Worm (Caenorhabditis elegans) whole organism, mixed stage, embryonic: Measurements from ENCODE around the gene cut-5.

Experiments
- M03D4.4 ChIP-seq: sonication (generic microtip); optimal IDR thresholded peaks from 2 replicates; lab custom pipeline; 2017; ENCODE audit warnings: mild to moderate bottlenecking, missing genetic modification characterization, missing compliant biosample characterization
- bed-3 ChIP-seq: fragments of 200-800 bp; sonication (Bioruptor generic); optimal IDR thresholded peaks from 3 replicates; lab custom pipeline; 2018; ENCODE audit warnings: mild to moderate bottlenecking, missing genetic modification characterization, moderate library complexity, missing compliant biosample characterization
- blmp-1 ChIP-seq: fragments of 150-350 bp; optimal IDR thresholded peaks from 2 replicates; lab custom pipeline; 2014; ENCODE audit warnings: missing biosample characterization, missing genetic modification characterization
- ceh-39 ChIP-seq: fragments of 150-350 bp; optimal IDR thresholded peaks from 2 replicates; lab custom pipeline; 2014; ENCODE audit warnings: missing biosample characterization, missing genetic modification characterization
- ceh-43 ChIP-seq: fragments of 200-800 bp; sonication (Bioruptor generic); optimal IDR thresholded peaks from 2 replicates; lab custom pipeline; 2018; ENCODE audit warnings: mild to moderate bottlenecking, missing genetic modification characterization, moderate library complexity, missing compliant biosample characterization
- ceh-83 ChIP-seq: fragments of 200-800 bp; sonication (Bioruptor generic); optimal IDR thresholded peaks from 2 replicates; lab custom pipeline; 2018; ENCODE audit warnings: mild to moderate bottlenecking, missing genetic modification characterization, missing compliant biosample characterization
- ces-1 ChIP-seq: fragments of 150-350 bp; optimal IDR thresholded peaks from 2 replicates; lab custom pipeline; 2014; ENCODE audit warnings: missing biosample characterization, missing genetic modification reagents, missing genetic modification characterization
- cnd-1 ChIP-seq: fragments of 200-800 bp; sonication (Bioruptor generic); optimal IDR thresholded peaks from 2 replicates; lab custom pipeline; 2018; ENCODE audit warnings: mild to moderate bottlenecking, missing genetic modification characterization, missing compliant biosample characterization
- drap-1 ChIP-seq: fragments of 200-800 bp; sonication (Bioruptor generic); optimal IDR thresholded peaks from 3 replicates; lab custom pipeline; 2018; ENCODE audit warnings: mild to moderate bottlenecking, missing genetic modification characterization, missing compliant biosample characterization
- elt-1 ChIP-seq: sonication (generic microtip); optimal IDR thresholded peaks from 2 replicates; lab custom pipeline; 2017; ENCODE audit warnings: missing genetic modification characterization, mild to moderate bottlenecking, missing compliant biosample characterization, antibody characterized with exemption, moderate library complexity, borderline replicate concordance; ENCODE audit not compliant: insufficient read depth
- elt-3 ChIP-seq: fragments of 150-350 bp; optimal IDR thresholded peaks from 2 replicates; lab custom pipeline; 2014; ENCODE audit warnings: missing biosample characterization, missing genetic modification characterization
- flh-1 ChIP-seq: fragments of 200-800 bp; sonication (Bioruptor generic); optimal IDR thresholded peaks from 2 replicates; lab custom pipeline; 2018; ENCODE audit warnings: mild to moderate bottlenecking, missing genetic modification characterization, moderate library complexity, missing compliant biosample characterization
- ham-2 ChIP-seq: fragments of 200-800 bp; sonication (Bioruptor generic); optimal IDR thresholded peaks from 2 replicates; lab custom pipeline; 2018; ENCODE audit warnings: mild to moderate bottlenecking, missing genetic modification characterization, missing compliant biosample characterization
- hlh-1 ChIP-seq: fragments of 150-350 bp; optimal IDR thresholded peaks from 2 replicates; lab custom pipeline; 2014; ENCODE audit warnings: missing biosample characterization, missing genetic modification reagents, missing genetic modification characterization
- lin-13 ChIP-seq: fragments of 150-350 bp; optimal IDR thresholded peaks from 2 replicates; lab custom pipeline; 2014; ENCODE audit warnings: missing biosample characterization, missing genetic modification characterization
- lin-32 ChIP-seq: fragments of 200-800 bp; sonication (Bioruptor generic); optimal IDR thresholded peaks from 2 replicates; lab custom pipeline; 2018; ENCODE audit warnings: mild to moderate bottlenecking, missing genetic modification characterization, missing compliant biosample characterization
- lsy-2 ChIP-seq: fragments of 150-350 bp; optimal IDR thresholded peaks from 2 replicates; lab custom pipeline; 2014; ENCODE audit warnings: missing biosample characterization, missing genetic modification characterization
- mab-5 ChIP-seq: fragments of 150-350 bp; optimal IDR thresholded peaks from 2 replicates; lab custom pipeline; 2014; ENCODE audit warnings: missing biosample characterization, missing genetic modification characterization
- mep-1 ChIP-seq: fragments of 150-350 bp; optimal IDR thresholded peaks from 2 replicates; lab custom pipeline; 2017; ENCODE audit warnings: missing biosample characterization, missing genetic modification reagents, missing genetic modification characterization, inconsistent platforms
- mls-2 ChIP-seq: sonication (generic microtip); optimal IDR thresholded peaks from 2 replicates; lab custom pipeline; 2016; ENCODE audit warnings: mild to moderate bottlenecking, missing genetic modification characterization, moderate library complexity, missing compliant biosample characterization
- nhr-12 ChIP-seq: fragments of 150-350 bp; optimal IDR thresholded peaks from 2 replicates; lab custom pipeline; 2014; ENCODE audit warnings: missing biosample characterization, missing genetic modification characterization
- nhr-2 ChIP-seq: fragments of 150-350 bp; optimal IDR thresholded peaks from 2 replicates; lab custom pipeline; 2014; ENCODE audit warnings: missing biosample characterization, missing genetic modification characterization
- nhr-237 ChIP-seq: fragments of 150-350 bp; optimal IDR thresholded peaks from 2 replicates; lab custom pipeline; 2014; ENCODE audit warnings: missing biosample characterization, missing genetic modification characterization
- nhr-28 ChIP-seq: fragments of 150-350 bp; optimal IDR thresholded peaks from 2 replicates; lab custom pipeline; 2014; ENCODE audit warnings: missing biosample characterization, missing genetic modification characterization
- nhr-76 ChIP-seq: sonication (generic microtip); optimal IDR thresholded peaks from 2 replicates; lab custom pipeline; 2017; ENCODE audit warnings: missing biosample characterization, missing genetic modification characterization
- pha-4 ChIP-seq: fragments of 150-350 bp; optimal IDR thresholded peaks from 2 replicates; lab custom pipeline; 2018; ENCODE audit warnings: missing biosample characterization, missing genetic modification reagents, missing genetic modification characterization
- sem-2 ChIP-seq: fragments of 200-800 bp; sonication (Bioruptor generic); optimal IDR thresholded peaks from 2 replicates; lab custom pipeline; 2018; ENCODE audit warnings: mild to moderate bottlenecking, missing genetic modification characterization, missing compliant biosample characterization
- snpc-4 ChIP-seq: fragments of 150-350 bp; optimal IDR thresholded peaks from 2 replicates; lab custom pipeline; 2014; ENCODE audit warnings: missing biosample characterization, missing genetic modification characterization
- sptf-1 ChIP-seq: sonication (generic microtip); optimal IDR thresholded peaks from 2 replicates; lab custom pipeline; 2017; ENCODE audit warnings: mild to moderate bottlenecking, missing genetic modification characterization, moderate library complexity, missing compliant biosample characterization
- tbx-8 ChIP-seq: fragments of 200-800 bp; sonication (Bioruptor generic); optimal IDR thresholded peaks from 2 replicates; lab custom pipeline; 2018; ENCODE audit warnings: mild to moderate bottlenecking, missing genetic modification characterization, moderate library complexity, missing compliant biosample characterization
- unc-120 ChIP-seq: sonication (generic microtip); optimal IDR thresholded peaks from 2 replicates; lab custom pipeline; 2017; ENCODE audit warnings: missing genetic modification characterization, missing compliant biosample characterization; ENCODE audit not compliant: poor library complexity, severe bottlenecking
- unc-39 ChIP-seq: fragments of 150-350 bp; optimal IDR thresholded peaks from 2 replicates; lab custom pipeline; 2014; ENCODE audit warnings: missing biosample characterization, missing genetic modification characterization
- unc-62 ChIP-seq: fragments of 150-350 bp; optimal IDR thresholded peaks from 2 replicates; lab custom pipeline; 2014; ENCODE audit warnings: missing biosample characterization, missing genetic modification reagents, missing genetic modification characterization
- zip-8 ChIP-seq: fragments of 150-350 bp; optimal IDR thresholded peaks from 2 replicates; lab custom pipeline; 2014; ENCODE audit warnings: missing biosample characterization, missing genetic modification characterization
- ztf-11 ChIP-seq: fragments of 150-350 bp; optimal IDR thresholded peaks from 2 replicates; lab custom pipeline; 2014; ENCODE audit warnings: missing biosample characterization, missing genetic modification characterization

cut-5 gene

DNA sequence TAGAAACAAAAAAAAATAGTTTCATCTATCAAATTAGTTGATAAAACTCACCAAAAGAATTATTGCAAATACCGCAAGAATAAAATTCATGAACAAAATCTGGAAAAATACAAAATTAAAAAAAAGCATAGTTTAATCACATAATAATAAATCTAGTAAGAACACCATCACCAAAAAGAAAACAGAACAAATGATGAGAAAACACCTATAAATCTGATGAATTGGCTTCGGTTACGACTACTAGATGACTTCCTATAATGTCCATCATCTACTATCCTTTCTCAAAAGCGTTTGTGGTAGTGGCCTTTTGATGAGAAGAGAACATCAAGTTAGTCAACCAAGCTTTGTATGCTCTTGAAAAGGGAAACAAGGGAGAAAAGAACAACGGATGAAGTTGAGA, at the start of gene cut-5:
Gene cut-5, minus strand, starts transcription at position 101 of the 400 bp plus-strand sequence.
- TF ChIP-seq zip-8 (tag; lab: Kevin White, UChicago) (no peak), bed-3 (GFP tag; lab: Kevin White, UChicago) (no peak), lin-13 (tag; lab: Kevin White, UChicago) (no peak), lsy-2 (tag; lab: Kevin White, UChicago) (no peak), unc-62 (no peak), ceh-39 (tag; lab: Kevin White, UChicago) (no peak), tbx-8 (GFP tag; lab: Kevin White, UChicago) (no peak), mab-5 (tag; lab: Kevin White, UChicago) (no peak), unc-39 (tag; lab: Kevin White, UChicago) (no peak)

DNA sequence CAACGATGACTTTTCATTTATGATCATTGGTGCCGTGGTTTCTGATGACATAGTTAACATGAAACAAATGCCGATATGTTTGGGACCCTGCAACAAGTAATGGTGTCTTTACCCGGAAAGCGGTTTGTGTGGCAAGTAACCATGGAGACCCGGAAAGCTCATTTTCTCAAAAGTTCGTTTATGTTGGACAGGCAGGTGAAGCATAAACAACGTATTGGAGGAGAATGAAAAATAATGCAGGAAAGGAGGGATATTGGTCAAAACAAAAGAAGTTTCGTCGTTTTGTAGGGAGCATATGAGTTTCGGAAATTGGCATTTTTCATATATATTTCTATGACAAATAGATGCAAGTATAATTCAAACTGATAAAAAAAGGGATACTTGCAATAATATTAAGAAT, 48.4 kb upstream of the cut-5 start, which contains the start of gene dyf-6:
Gene dyf-6, minus strand, starts transcription at position 101 of the 400 bp plus-strand sequence.
- TF ChIP-seq unc-62 (no peak), unc-120 (tag; lab: Kevin White, UChicago) (no peak), nhr-12 (tag; lab: Kevin White, UChicago) (no peak), nhr-2 (tag; lab: Kevin White, UChicago) (no peak), snpc-4 (tag; lab: Kevin White, UChicago) (no peak), sem-2 (GFP tag; lab: Kevin White, UChicago) (no peak), nhr-28 (tag; lab: Kevin White, UChicago) (no peak), elt-1 (tag; lab: Kevin White, UChicago) (no peak), mls-2 (no peak), ztf-11 (tag; lab: Kevin White, UChicago) (no peak), lin-32 (GFP tag; lab: Kevin White, UChicago) (no peak), zip-8 (tag; lab: Kevin White, UChicago) (no peak), nhr-237 (tag; lab: Kevin White, UChicago) (no peak), hlh-1 (tag; lab: Kevin White, UChicago) (no peak), ceh-39 (tag; lab: Kevin White, UChicago) (no peak), cnd-1 (tag; lab: Kevin White, UChicago) (no peak)

DNA sequence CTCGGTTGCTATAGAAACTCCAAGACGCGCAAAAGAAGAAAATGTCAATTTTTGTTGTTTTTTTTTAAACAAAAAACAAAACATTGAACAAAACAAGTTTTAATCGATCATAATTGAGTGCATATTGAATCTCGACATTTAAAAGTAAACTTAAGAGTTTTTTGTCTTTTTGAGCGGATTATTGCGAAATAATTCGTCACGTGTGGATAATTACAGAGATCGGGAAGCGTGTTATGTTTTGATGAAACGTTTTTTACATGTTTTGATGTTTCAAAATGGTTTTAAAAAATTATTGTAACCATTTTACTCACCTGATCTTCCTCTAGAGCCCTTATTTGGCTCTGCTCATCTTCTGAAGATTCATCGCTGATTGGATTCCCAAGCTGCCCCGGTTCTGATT, 48.0 kb upstream of the cut-5 start:
- TF ChIP-seq ceh-83 (GFP tag; lab: Kevin White, UChicago) (no peak), hlh-1 (tag; lab: Kevin White, UChicago) (no peak), elt-3 (tag; lab: Kevin White, UChicago) (no peak), lin-32 (GFP tag; lab: Kevin White, UChicago) (no peak), flh-1 (GFP tag; lab: Kevin White, UChicago) (no peak), ceh-39 (tag; lab: Kevin White, UChicago) (no peak)

DNA sequence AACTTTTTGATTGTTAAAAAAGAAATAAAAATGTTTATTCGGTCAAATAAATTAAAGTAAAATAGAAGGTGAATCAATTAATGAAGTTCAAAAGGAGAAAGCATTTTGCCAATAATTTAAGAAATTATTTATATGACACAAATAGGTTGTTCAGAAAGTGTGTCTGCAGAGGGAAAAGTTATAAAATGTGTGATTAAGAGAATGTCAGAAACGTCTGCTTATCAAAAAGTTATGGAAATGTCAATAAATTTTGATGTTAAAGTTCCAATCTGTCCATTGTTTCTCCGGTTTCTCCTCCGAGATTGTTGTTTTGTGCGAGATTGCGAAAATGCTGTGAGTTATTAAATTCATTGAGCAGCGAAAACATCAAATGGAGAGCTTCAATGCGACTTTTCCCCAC, 41.7 kb upstream of the cut-5 start, which contains the start of gene rme-4:
Gene rme-4, minus strand, starts transcription at position 168 of the 400 bp plus-strand sequence.
- TF ChIP-seq unc-62 (no peak), sem-2 (GFP tag; lab: Kevin White, UChicago) (no peak), elt-1 (tag; lab: Kevin White, UChicago) (no peak), lin-32 (GFP tag; lab: Kevin White, UChicago) (no peak), tbx-8 (GFP tag; lab: Kevin White, UChicago) (no peak), zip-8 (tag; lab: Kevin White, UChicago) (no peak), hlh-1 (tag; lab: Kevin White, UChicago) (no peak), nhr-2 (tag; lab: Kevin White, UChicago) (no peak), blmp-1 (tag; lab: Kevin White, UChicago) (no peak), ceh-43 (GFP tag; lab: Kevin White, UChicago) (no peak), lin-13 (tag; lab: Kevin White, UChicago) (no peak), mep-1 (no peak), ham-2 (GFP tag; lab: Kevin White, UChicago) (no peak), pha-4 (tag; lab: Kevin White, UChicago) (no peak), ztf-11 (tag; lab: Kevin White, UChicago) (no peak), sptf-1 (no peak), snpc-4 (tag; lab: Kevin White, UChicago) (no peak)
- TF ChIP-seq, all 35 proteins: peak for 0

DNA sequence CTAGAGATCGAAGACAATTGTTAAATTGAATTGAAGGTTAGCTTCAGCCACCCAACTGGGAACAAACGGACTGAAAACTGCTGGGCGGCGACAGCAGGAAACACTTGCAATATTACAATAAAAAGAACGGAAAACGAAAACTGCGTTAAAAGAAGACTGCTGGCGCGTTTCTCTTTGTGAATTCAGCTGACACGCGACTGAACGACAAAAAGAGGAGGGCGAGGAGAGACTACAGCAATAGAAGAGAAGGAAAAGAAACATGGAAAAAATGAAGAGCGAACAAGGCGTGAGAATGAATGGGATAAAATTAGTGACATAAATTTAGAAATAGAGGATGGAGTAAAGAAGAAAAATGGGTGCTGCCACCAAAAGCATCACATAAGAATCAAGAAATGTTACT, 39.7 kb upstream of the cut-5 start:
- TF ChIP-seq mep-1 (peak; percentile 76), nhr-28 (tag; lab: Kevin White, UChicago) (no peak), M03D4.4 (tag; lab: Kevin White, UChicago) (peak; percentile 27), unc-120 (tag; lab: Kevin White, UChicago) (peak; percentile 82), drap-1 (GFP tag; lab: Kevin White, UChicago) (peak; percentile 45), sptf-1 (peak; percentile 77), hlh-1 (tag; lab: Kevin White, UChicago) (peak; percentile 39), snpc-4 (tag; lab: Kevin White, UChicago) (no peak), ces-1 (peak; percentile 79), nhr-237 (tag; lab: Kevin White, UChicago) (peak; percentile 91), unc-62 (peak; percentile 78), lsy-2 (tag; lab: Kevin White, UChicago) (peak; percentile 54), ztf-11 (tag; lab: Kevin White, UChicago) (peak; percentile 27), nhr-76 (tag; lab: Kevin White, UChicago) (no peak), pha-4 (tag; lab: Kevin White, UChicago) (peak; percentile 39)
